Worm (Caenorhabditis elegans): ENCODE data around the gene C31B8.12.

DNA sequence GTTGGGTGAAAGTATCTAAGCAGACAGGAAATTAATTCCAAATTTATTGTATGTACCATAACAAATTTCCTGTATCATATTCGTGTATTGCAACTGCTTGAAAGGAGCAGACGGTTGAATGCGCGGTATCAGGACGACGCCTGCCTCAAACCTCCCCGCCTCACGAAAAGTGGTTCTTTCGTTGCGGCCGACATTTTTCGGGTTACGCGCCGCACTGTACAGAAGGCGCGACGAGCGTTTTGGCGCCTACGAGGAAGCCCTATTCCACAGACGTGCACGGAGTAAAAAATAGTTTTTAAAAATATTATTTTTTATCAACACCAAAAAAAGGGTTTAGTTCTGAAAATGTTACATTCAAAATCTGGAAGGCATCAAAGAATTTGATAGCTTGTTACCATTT is 7.3 kb downstream of the C31B8.12 start:
- TF ChIP-seq flt-1 (GFP tag; IDR thresholded peaks at IDR 0.05) (no peak), ama-1 (optimal IDR thresholded peaks at IDR 0.05) (no peak)

Measured in whole organism, early embryonic.